Worm (Caenorhabditis elegans): ENCODE measurements around the gene pos-1.

DNA sequence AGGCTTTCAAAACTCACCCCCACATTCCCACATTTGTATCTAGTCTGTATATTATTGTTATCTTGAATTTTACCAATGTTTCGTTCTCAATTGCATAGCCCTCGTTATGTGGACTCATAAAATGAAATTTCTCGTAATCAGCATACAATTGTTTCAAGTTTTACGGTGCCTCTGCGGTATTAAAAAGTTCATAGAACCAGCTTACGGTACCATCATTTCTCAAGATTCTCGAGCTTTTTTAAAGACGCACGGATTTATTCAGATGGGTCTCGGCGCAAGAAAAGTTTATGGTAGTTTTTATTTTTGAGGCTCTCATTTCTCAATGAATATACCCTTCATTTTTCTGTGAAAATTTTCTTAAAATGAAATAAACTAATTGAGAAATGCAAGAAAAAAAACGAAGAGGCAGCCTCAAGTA lies 1.2 kb downstream of the pos-1 start:
- TF ChIP-seq Y53G8AR.9 (GFP tag; conservative IDR thresholded peaks at IDR 0.05) (peak; percentile 88), F49E8.2 (tag; optimal IDR thresholded peaks at IDR 0.05; ENCODE audit: insufficient read depth) (peak; percentile 77), unc-130 (GFP tag; optimal IDR thresholded peaks at IDR 0.05) (peak; percentile 23), F57A8.1 (GFP tag; optimal IDR thresholded peaks at IDR 0.05) (no peak), zfh-2 (GFP tag; conservative IDR thresholded peaks at IDR 0.05) (no peak), ama-1 (optimal IDR thresholded peaks at IDR 0.05) (no peak), ama-1 (GFP tag; optimal IDR thresholded peaks at IDR 0.05) (peak in 1 of 2 experiments; percentile 33), fkh-3 (tag; optimal IDR thresholded peaks at IDR 0.05) (peak; percentile 45), bed-1 (GFP tag; IDR thresholded peaks at IDR 0.05) (no peak)

Measured in whole organism, young adult.